Worm (Caenorhabditis elegans) whole organism, young adult: Measurements from ENCODE around the gene B0416.11.

Experiments used
- D2030.7 ChIP-seq: fragments of 200-800 bp; sonication (Bioruptor generic); IDR thresholded peaks from 2 replicates; pipeline ENCODE4 v1.3.6; 2022; ENCODE audit warnings: missing genetic modification reagents, missing genetic modification characterization, missing compliant biosample characterization
- dpff-1 ChIP-seq: sonication (generic microtip); optimal IDR thresholded peaks from 2 replicates; lab custom pipeline; 2017; ENCODE audit warnings: mild to moderate bottlenecking, missing genetic modification characterization, missing compliant biosample characterization
- somi-1 ChIP-seq: fragments of 200-800 bp; sonication (Bioruptor generic); optimal IDR thresholded peaks from 2 replicates; lab custom pipeline; 2018; ENCODE audit warnings: mild to moderate bottlenecking, missing genetic modification characterization, missing compliant biosample characterization

DNA sequence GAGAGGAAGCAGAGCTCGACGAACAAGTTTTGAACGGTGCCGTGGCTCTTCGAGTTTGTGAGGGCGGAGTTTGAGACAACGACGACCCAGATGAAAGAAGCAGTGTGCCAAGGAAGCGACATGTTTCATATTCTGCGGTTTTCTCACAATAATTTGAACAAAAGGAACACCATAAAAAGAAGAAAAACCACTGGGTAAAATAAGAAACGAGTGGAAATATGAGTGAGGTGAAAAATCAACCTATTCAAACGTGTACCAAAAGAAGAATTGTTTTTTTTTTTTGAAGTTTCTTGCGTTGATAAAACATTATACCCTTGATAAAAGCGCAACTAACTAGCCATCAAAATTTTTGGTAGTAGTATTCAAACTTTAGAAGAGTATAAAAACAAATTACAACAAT is 40.8 kb downstream of the B0416.11 start, which contains the start of gene lgc-4:
- TF ChIP-seq somi-1 (GFP tag; lab: Kevin White, UChicago) (no peak), dpff-1 (no peak), D2030.7 (GFP tag; lab: Robert Waterston, UW) (no peak)
